Worm (Caenorhabditis elegans): ENCODE measurements around the gene Y7A5A.1.

DNA sequence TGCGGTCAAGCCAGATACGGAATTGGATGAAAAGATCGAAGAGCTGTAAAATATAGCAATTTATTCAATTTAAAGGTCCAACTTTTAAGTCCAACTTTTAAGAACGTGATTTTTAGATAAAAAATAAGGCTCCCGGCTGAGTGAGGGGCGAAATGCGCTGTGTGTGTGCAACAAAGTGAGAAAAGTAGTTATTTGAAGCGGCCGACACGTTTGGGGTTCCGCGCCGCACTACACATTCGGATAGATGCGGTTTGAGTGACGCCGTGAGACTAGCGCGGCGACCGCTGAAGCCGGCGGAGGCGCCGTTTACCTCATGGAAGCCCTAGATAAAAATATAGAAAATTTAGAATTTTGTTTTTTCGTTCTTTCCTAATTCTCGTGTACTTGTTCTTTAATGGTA, 506 bp downstream of the Y7A5A.1 start:
- TF ChIP-seq unc-86 (tag; optimal IDR thresholded peaks at IDR 0.05) (no peak), ama-1 (optimal IDR thresholded peaks at IDR 0.05) (no peak), tbx-2 (tag; optimal IDR thresholded peaks at IDR 0.05) (no peak), unc-42 (tag; optimal IDR thresholded peaks at IDR 0.05) (no peak), lin-11 (tag; optimal IDR thresholded peaks at IDR 0.05) (no peak), pqm-1 (tag; optimal IDR thresholded peaks at IDR 0.05) (no peak), ceh-24 (tag; optimal IDR thresholded peaks at IDR 0.05) (no peak), F13H6.1 (tag; optimal IDR thresholded peaks at IDR 0.05) (no peak), ceh-9 (tag; optimal IDR thresholded peaks at IDR 0.05) (no peak), ceh-19 (GFP tag; optimal IDR thresholded peaks at IDR 0.05) (no peak)
